Worm (Caenorhabditis elegans): Measurements from ENCODE around the gene fbxb-72.

- no peak for TF ChIP-seq lin-35 (GFP tag; optimal IDR thresholded peaks at IDR 0.05)
- TF ChIP-seq aly-2 (tag; optimal IDR thresholded peaks at IDR 0.05), result no peak
- TF ChIP-seq dpl-1 (GFP tag; optimal IDR thresholded peaks at IDR 0.05), result no peak
Measured at ce11 chrV:748044-748443, 24.3 kb upstream of the fbxb-72 start, which contains the start of gene sri-4.

All from whole organism, L1 larva.